Worm (Caenorhabditis elegans): Measurements from ENCODE around the gene old-2.
A peak's percentile ranks its signal among the peaks of the same experiment; 100 is the strongest.

Gene old-2

ce11 chrII:9886216-9886615 is 36.8 kb upstream of the old-2 start, which contains the start of gene algn-8 (continued):
- TF ChIP-seq ekl-4 (GFP tag; IDR thresholded peaks at IDR 0.05) (0 out of 2 replicates have a peak, but pooled peaks have one; percentile 24), nhr-27 (tag; optimal IDR thresholded peaks at IDR 0.05) (no peak), zfh-2 (GFP tag; conservative IDR thresholded peaks at IDR 0.05) (no peak), F23B12.7 (tag; optimal IDR thresholded peaks at IDR 0.05; ENCODE audit: insufficient read depth) (no peak), lin-35 (GFP tag; optimal IDR thresholded peaks at IDR 0.05) (no peak), attf-6 (GFP tag; IDR thresholded peaks at IDR 0.05) (no peak), nhr-80 (tag; optimal IDR thresholded peaks at IDR 0.05) (no peak), die-1 (tag; optimal IDR thresholded peaks at IDR 0.05) (no peak), madf-8 (GFP tag; conservative IDR thresholded peaks at IDR 0.05) (no peak), lag-1 (GFP tag; IDR thresholded peaks at IDR 0.05) (no peak), hmg-20 (GFP tag; IDR thresholded peaks at IDR 0.05) (no peak), let-526 (GFP tag; IDR thresholded peaks at IDR 0.05) (no peak), B0336.3 (GFP tag; IDR thresholded peaks at IDR 0.05) (peak; percentile 62), Y56A3A.18 (GFP tag; IDR thresholded peaks at IDR 0.05) (0 out of 2 replicates have a peak, but pooled peaks have one; percentile 33), ceh-79 (tag; optimal IDR thresholded peaks at IDR 0.05) (no peak), lsl-1 (GFP tag; optimal IDR thresholded peaks at IDR 0.05) (no peak), C17E4.6 (GFP tag; IDR thresholded peaks at IDR 0.05) (no peak), B0019.2 (GFP tag; conservative IDR thresholded peaks at IDR 0.05) (no peak), F37B4.10 (GFP tag; IDR thresholded peaks at IDR 0.05) (no peak), sptf-2 (GFP tag; optimal IDR thresholded peaks at IDR 0.05) (no peak), ceh-91 (GFP tag; IDR thresholded peaks at IDR 0.05) (no peak), snpc-1.1 (tag; optimal IDR thresholded peaks at IDR 0.05; ENCODE audit: insufficient read depth) (no peak), lin-40 (tag; optimal IDR thresholded peaks at IDR 0.05) (no peak), dpff-1 (tag; optimal IDR thresholded peaks at IDR 0.05) (no peak), tlf-1 (GFP tag; optimal IDR thresholded peaks at IDR 0.05) (peak; percentile 3), F22D6.2 (tag; optimal IDR thresholded peaks at IDR 0.05) (no peak), D2030.7 (GFP tag; IDR thresholded peaks at IDR 0.05) (no peak), hmg-1.2 (GFP tag; IDR thresholded peaks at IDR 0.05) (peak; percentile 19; the same call in 1 of the 2 replicates), sdz-38 (tag; optimal IDR thresholded peaks at IDR 0.05) (no peak), Y95B8A.8 (GFP tag; IDR thresholded peaks at IDR 0.05) (no peak), rec-8 (tag; optimal IDR thresholded peaks at IDR 0.05) (no peak), B0261.1 (tag; optimal IDR thresholded peaks at IDR 0.05) (no peak)

ce11 chrII:9880826-9881225 is 31.4 kb upstream of the old-2 start, which contains the start of gene C08H9.15:
TSS of gene C08H9.15 (plus strand) at chrII:9881193.
- TF ChIP-seq let-526 (GFP tag; IDR thresholded peaks at IDR 0.05): no peak
- TF ChIP-seq xnd-1 (tag; optimal IDR thresholded peaks at IDR 0.05): no peak
- TF ChIP-seq B0261.1 (tag; optimal IDR thresholded peaks at IDR 0.05): no peak
- TF ChIP-seq him-1 (tag; optimal IDR thresholded peaks at IDR 0.05): no peak
- TF ChIP-seq Y53G8AR.9 (GFP tag; conservative IDR thresholded peaks at IDR 0.05): no peak
- no peak for TF ChIP-seq nfyb-1 (GFP tag; IDR thresholded peaks at IDR 0.05)
- TF ChIP-seq rec-8 (tag; optimal IDR thresholded peaks at IDR 0.05): no peak

ce11 chrII:9879815-9880214 is 30.4 kb upstream of the old-2 start:
- TF ChIP-seq cebp-1 (GFP tag; IDR thresholded peaks at IDR 0.05): no peak
- TF ChIP-seq cebp-1 (tag; optimal IDR thresholded peaks at IDR 0.05): no peak
- no peak for TF ChIP-seq mel-28 (tag; optimal IDR thresholded peaks at IDR 0.05; ENCODE audit: borderline replicate concordance)
- no peak for TF ChIP-seq T26A5.8 (tag; optimal IDR thresholded peaks at IDR 0.05)
- TF ChIP-seq F10E7.11 (tag; optimal IDR thresholded peaks at IDR 0.05): no peak
- no peak for TF ChIP-seq hlh-12 (tag; optimal IDR thresholded peaks at IDR 0.05)
- no peak for TF ChIP-seq nhr-27 (tag; optimal IDR thresholded peaks at IDR 0.05)
- TF ChIP-seq hrde-1 (tag; optimal IDR thresholded peaks at IDR 0.05; ENCODE audit: borderline replicate concordance): no peak
- TF ChIP-seq B0019.2 (GFP tag; conservative IDR thresholded peaks at IDR 0.05): no peak
- TF ChIP-seq C06A6.2 (GFP tag; conservative IDR thresholded peaks at IDR 0.05): no peak
- no peak for TF ChIP-seq unc-130 (GFP tag; optimal IDR thresholded peaks at IDR 0.05)
- TF ChIP-seq K12H6.12 (tag; optimal IDR thresholded peaks at IDR 0.05): no peak
- no peak for TF ChIP-seq Y79H2A.3 (GFP tag; conservative IDR thresholded peaks at IDR 0.05)
- TF ChIP-seq ztf-28 (GFP tag; IDR thresholded peaks at IDR 0.05): no peak
- no peak for TF ChIP-seq xnd-1 (tag; optimal IDR thresholded peaks at IDR 0.05)

Measured in whole organism, young adult.